Worm (Caenorhabditis elegans): ENCODE measurements around the gene K11H12.6.
A peak's percentile ranks its signal among the peaks of the same experiment; 100 is the strongest.

The K11H12.6 gene

DNA sequence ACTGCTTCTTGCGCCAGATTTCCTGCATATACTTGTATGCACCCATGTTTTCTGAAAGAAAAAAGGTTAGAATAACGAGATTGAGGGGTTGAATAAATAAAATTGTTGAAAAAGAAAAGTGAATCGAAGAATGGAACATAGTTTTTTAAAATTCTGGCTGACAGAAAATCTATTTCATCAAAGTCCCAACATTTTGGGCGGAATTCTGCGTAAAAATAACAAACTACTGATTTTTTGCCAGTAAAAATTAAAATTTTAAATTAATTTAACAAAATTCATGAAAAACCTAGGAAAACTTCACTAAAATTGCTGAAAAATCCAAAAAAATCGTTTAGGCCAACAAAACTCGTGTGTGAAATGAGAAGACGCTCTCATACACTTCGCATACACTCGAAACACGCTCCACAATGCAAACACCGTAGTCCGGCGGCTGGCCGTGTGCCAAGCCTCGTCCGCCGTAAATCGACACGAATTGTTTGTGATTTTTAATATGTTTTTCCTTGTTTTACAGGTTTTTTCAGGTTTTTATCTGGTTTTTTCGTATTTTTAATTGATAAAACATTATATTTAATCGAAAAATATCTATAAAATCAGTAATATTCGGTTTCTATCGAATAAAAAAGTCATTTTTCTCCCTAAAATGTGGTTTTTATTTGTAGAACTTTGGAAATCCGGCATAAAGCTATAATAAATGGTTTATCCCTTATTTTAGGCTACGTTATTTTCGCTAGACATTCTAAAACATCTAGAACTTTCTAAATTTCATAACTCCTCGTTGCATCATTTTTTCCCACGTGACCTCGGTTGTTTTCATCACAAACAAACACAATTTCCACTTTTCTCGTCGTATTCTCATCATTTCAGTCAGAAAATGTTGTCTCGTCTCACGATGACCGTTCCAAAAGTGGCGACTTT, 12.3 kb upstream of the K11H12.6 start, which contains the start of the genes rpl-15 and K11H12.8:
Gene rpl-15 (minus strand): TSS at position 51 of the 915 bp plus-strand sequence.
Gene K11H12.8 (plus strand): TSS at position 865 of the 915 bp plus-strand sequence.
- TF ChIP-seq fos-1 (tag; optimal IDR thresholded peaks at IDR 0.05) (peak; percentile 100), mab-5 (tag; optimal IDR thresholded peaks at IDR 0.05) (peak; percentile 98), nhr-237 (tag; optimal IDR thresholded peaks at IDR 0.05) (peak; percentile 91), mdl-1 (tag; optimal IDR thresholded peaks at IDR 0.05) (peak; percentile 56 to 98), lsy-2 (tag; optimal IDR thresholded peaks at IDR 0.05) (peak; percentile 100), lin-11 (tag; optimal IDR thresholded peaks at IDR 0.05) (peak; percentile 100), nhr-23 (tag; optimal IDR thresholded peaks at IDR 0.05) (peak; percentile 39), nhr-10 (tag; optimal IDR thresholded peaks at IDR 0.05) (peak; percentile 95), blmp-1 (tag; optimal IDR thresholded peaks at IDR 0.05; ENCODE audit: insufficient read depth) (peak; percentile 97), ztf-11 (tag; optimal IDR thresholded peaks at IDR 0.05) (peak; percentile 73), ceh-82 (tag; optimal IDR thresholded peaks at IDR 0.05) (peak; percentile 97), peb-1 (tag; optimal IDR thresholded peaks at IDR 0.05) (no peak), dmd-4 (tag; optimal IDR thresholded peaks at IDR 0.05) (peak; percentile 77), unc-55 (GFP tag; optimal IDR thresholded peaks at IDR 0.05) (peak; percentile 100), zag-1 (tag; optimal IDR thresholded peaks at IDR 0.05) (peak; percentile 99), sma-3 (GFP tag; optimal IDR thresholded peaks at IDR 0.05) (peak; percentile 100), F13H6.1 (tag; optimal IDR thresholded peaks at IDR 0.05) (peak; percentile 100), gmeb-1 (tag; optimal IDR thresholded peaks at IDR 0.05) (peak; percentile 98), ceh-16 (tag; optimal IDR thresholded peaks at IDR 0.05) (peak; percentile 99), nhr-77 (tag; optimal IDR thresholded peaks at IDR 0.05) (peak; percentile 95), nhr-21 (tag; optimal IDR thresholded peaks at IDR 0.05) (peak; percentile 100), crh-2 (tag; optimal IDR thresholded peaks at IDR 0.05) (peak; percentile 100), aly-2 (tag; optimal IDR thresholded peaks at IDR 0.05) (peak; percentile 79), unc-39 (tag; optimal IDR thresholded peaks at IDR 0.05) (peak; percentile 42), lin-13 (GFP tag; optimal IDR thresholded peaks at IDR 0.05) (peak; percentile 100), ZK546.5 (tag; optimal IDR thresholded peaks at IDR 0.05) (peak; percentile 92), lin-39 (tag; optimal IDR thresholded peaks at IDR 0.05) (peak; percentile 95), nhr-6 (tag; optimal IDR thresholded peaks at IDR 0.05) (peak; percentile 100), nhr-11 (tag; optimal IDR thresholded peaks at IDR 0.05) (peak; percentile 77), elt-3 (tag; optimal IDR thresholded peaks at IDR 0.05) (no peak), unc-62 (GFP tag; optimal IDR thresholded peaks at IDR 0.05) (peak; percentile 99), ama-1 (optimal IDR thresholded peaks at IDR 0.05) (peak; percentile 90), alr-1 (tag; optimal IDR thresholded peaks at IDR 0.05) (no peak), ztf-1 (GFP tag; conservative IDR thresholded peaks at IDR 0.05) (peak; percentile 96; the same call in 1 of the 2 replicates), nhr-129 (tag; optimal IDR thresholded peaks at IDR 0.05) (peak; percentile 98), snpc-4 (tag; optimal IDR thresholded peaks at IDR 0.05) (peak; percentile 97), skn-1 (tag; optimal IDR thresholded peaks at IDR 0.05) (peak; percentile 94), sem-4 (tag; optimal IDR thresholded peaks at IDR 0.05) (peak; percentile 100), nhr-25 (tag; optimal IDR thresholded peaks at IDR 0.05) (peak; percentile 99), nhr-12 (tag; optimal IDR thresholded peaks at IDR 0.05) (peak; percentile 80), egl-27 (tag; optimal IDR thresholded peaks at IDR 0.05) (peak; percentile 99), mbf-1 (tag; optimal IDR thresholded peaks at IDR 0.05) (peak; percentile 68), R02D3.7 (tag; optimal IDR thresholded peaks at IDR 0.05) (peak; percentile 94), ztf-4 (tag; optimal IDR thresholded peaks at IDR 0.05) (peak; percentile 100), C34F6.9 (tag; optimal IDR thresholded peaks at IDR 0.05) (peak; percentile 100), sma-9 (GFP tag; optimal IDR thresholded peaks at IDR 0.05) (peak; percentile 100), sma-9 (tag; optimal IDR thresholded peaks at IDR 0.05) (no peak), elt-1 (tag; optimal IDR thresholded peaks at IDR 0.05) (peak; percentile 48), Y55F3AM.14 (GFP tag; optimal IDR thresholded peaks at IDR 0.05) (peak; percentile 100)
